Worm (Caenorhabditis elegans): ENCODE data around the gene K07F5.17.

- no peak for TF ChIP-seq pqm-1 (tag; optimal IDR thresholded peaks at IDR 0.05)
- no peak for TF ChIP-seq jun-1 (tag; optimal IDR thresholded peaks at IDR 0.05)
- TF ChIP-seq unc-62 (GFP tag; optimal IDR thresholded peaks at IDR 0.05), result no peak
- no peak for TF ChIP-seq isw-1 (GFP tag; IDR thresholded peaks at IDR 0.05)
- TF ChIP-seq lin-35 (GFP tag; optimal IDR thresholded peaks at IDR 0.05), result no peak
- TF ChIP-seq swsn-7 (tag; optimal IDR thresholded peaks at IDR 0.05), result no peak
- TF ChIP-seq unc-130 (tag; optimal IDR thresholded peaks at IDR 0.05), result no peak
- no peak for TF ChIP-seq lin-39 (tag; optimal IDR thresholded peaks at IDR 0.05)
- no peak for TF ChIP-seq hpl-2 (GFP tag; optimal IDR thresholded peaks at IDR 0.05)
- no peak for TF ChIP-seq nhr-28 (tag; optimal IDR thresholded peaks at IDR 0.05)
Observed at ce11 chrIV:9799664-9800063, 42.5 kb upstream of the K07F5.17 start.
